Worm (Caenorhabditis elegans) whole organism, L4 larva: ENCODE measurements around the gene pals-18.

Experiments
- F10B5.3 ChIP-seq: sonication (generic microtip); optimal IDR thresholded peaks from 2 replicates; lab custom pipeline; 2016; ENCODE audit warnings: mild to moderate bottlenecking, missing genetic modification characterization, missing compliant biosample characterization
- F44E2.7 ChIP-seq: fragments of 200-800 bp; sonication (Bioruptor generic); IDR thresholded peaks from 2 replicates; pipeline ENCODE4 v2.1.2; 2022; ENCODE audit warnings: missing genetic modification characterization, missing compliant biosample characterization
- T20F7.1 ChIP-seq: fragments of 200-800 bp; sonication (Bioruptor generic); optimal IDR thresholded peaks from 2 replicates; lab custom pipeline; 2018; ENCODE audit warnings: mild to moderate bottlenecking, missing genetic modification characterization, missing compliant biosample characterization
- Y75B8A.6 ChIP-seq: fragments of 200-800 bp; sonication (Bioruptor generic); IDR thresholded peaks from 2 replicates; pipeline ENCODE4 v1.3.6; 2022; ENCODE audit warnings: missing genetic modification reagents, missing genetic modification characterization, missing compliant biosample characterization
- ceh-32 ChIP-seq: sonication (generic microtip); optimal IDR thresholded peaks from 2 replicates; lab custom pipeline; 2016; ENCODE audit warnings: mild to moderate bottlenecking, missing genetic modification characterization, missing compliant biosample characterization; ENCODE audit not compliant: poor library complexity
- ceh-44 ChIP-seq: fragments of 200-800 bp; sonication (Bioruptor generic); IDR thresholded peaks from 2 replicates; pipeline ENCODE4 v1.3.6; 2022; ENCODE audit warnings: missing genetic modification reagents, missing genetic modification characterization, missing compliant biosample characterization
- ceh-62 ChIP-seq: sonication (generic microtip); optimal IDR thresholded peaks from 2 replicates; lab custom pipeline; 2017; ENCODE audit warnings: missing biosample characterization, missing genetic modification characterization
- cey-2 ChIP-seq: sonication (generic microtip); optimal IDR thresholded peaks from 3 replicates; lab custom pipeline; 2017; ENCODE audit warnings: missing genetic modification characterization, mild to moderate bottlenecking, missing compliant biosample characterization, antibody characterized with exemption, borderline replicate concordance; ENCODE audit not compliant: insufficient read depth
- ctbp-1 ChIP-seq: fragments of 200-800 bp; sonication (Bioruptor generic); IDR thresholded peaks from 2 replicates; pipeline ENCODE4 v1.3.6; 2022; ENCODE audit warnings: missing genetic modification reagents, missing genetic modification characterization, missing compliant biosample characterization
- daf-16 ChIP-seq, 3 experiments: sonication (generic microtip); optimal IDR thresholded peaks; 2 replicates each; lab custom pipeline; 2016 to 2017; ENCODE audit warnings: missing genetic modification characterization in 3 of 3, missing genetic modification reagents in 3 of 3, mild to moderate bottlenecking in 2 of 3, missing compliant biosample characterization in 2 of 3, missing biosample characterization in 1 of 3, moderate library complexity in 1 of 3
- dmd-6 ChIP-seq: fragments of 200-800 bp; sonication (Bioruptor generic); IDR thresholded peaks from 2 replicates; pipeline ENCODE4 v1.3.6; 2022; ENCODE audit warnings: missing genetic modification reagents, missing genetic modification characterization, missing compliant biosample characterization
- dve-1 ChIP-seq: sonication (generic microtip); optimal IDR thresholded peaks from 2 replicates; lab custom pipeline; 2017; ENCODE audit warnings: antibody characterized with exemption, mild to moderate bottlenecking, missing genetic modification characterization, missing compliant biosample characterization; ENCODE audit not compliant: insufficient read depth
- fkh-10 ChIP-seq: fragments of 150-350 bp; optimal IDR thresholded peaks from 2 replicates; lab custom pipeline; 2014; ENCODE audit warnings: missing biosample characterization, missing genetic modification reagents, missing genetic modification characterization
- fos-1 ChIP-seq: fragments of 150-350 bp; optimal IDR thresholded peaks from 2 replicates; lab custom pipeline; 2014; ENCODE audit warnings: missing biosample characterization, missing genetic modification characterization
- gei-8 ChIP-seq: fragments of 200-800 bp; sonication (Bioruptor generic); optimal IDR thresholded peaks from 2 replicates; lab custom pipeline; 2018; ENCODE audit warnings: mild to moderate bottlenecking, missing genetic modification characterization, missing compliant biosample characterization
- hlh-11 ChIP-seq: fragments of 200-800 bp; sonication (Bioruptor generic); optimal IDR thresholded peaks from 2 replicates; lab custom pipeline; 2018; ENCODE audit warnings: mild to moderate bottlenecking, missing genetic modification characterization, missing compliant biosample characterization
- lin-38 ChIP-seq: fragments of 200-800 bp; sonication (Bioruptor generic); IDR thresholded peaks from 2 replicates; pipeline ENCODE4 v1.3.6; 2022; ENCODE audit warnings: missing genetic modification reagents, missing genetic modification characterization, missing compliant biosample characterization
- lin-39 ChIP-seq: fragments of 150-350 bp; optimal IDR thresholded peaks from 2 replicates; lab custom pipeline; 2014; ENCODE audit warnings: missing biosample characterization, missing genetic modification reagents, missing genetic modification characterization
- madf-5 ChIP-seq, 2 experiments: fragments of 200-800 bp; sonication (Bioruptor generic); IDR thresholded peaks; 2 replicates each; pipeline ENCODE4 v1.3.6; 2022; ENCODE audit warnings: missing compliant biosample characterization in 2 of 2, missing genetic modification characterization in 2 of 2
- mxl-3 ChIP-seq: fragments of 200-800 bp; sonication (Bioruptor generic); optimal IDR thresholded peaks from 2 replicates; lab custom pipeline; 2018; ENCODE audit warnings: mild to moderate bottlenecking, missing genetic modification characterization, missing compliant biosample characterization
- nhr-25 ChIP-seq: sonication (generic microtip); optimal IDR thresholded peaks from 2 replicates; lab custom pipeline; 2017; ENCODE audit warnings: missing genetic modification characterization, mild to moderate bottlenecking, missing compliant biosample characterization, antibody characterized with exemption, moderate library complexity, borderline replicate concordance; ENCODE audit not compliant: insufficient read depth
- nhr-28 ChIP-seq: fragments of 150-350 bp; optimal IDR thresholded peaks from 2 replicates; lab custom pipeline; 2014; ENCODE audit warnings: missing biosample characterization, missing genetic modification characterization
- nhr-42 ChIP-seq: fragments of 200-800 bp; sonication (Bioruptor generic); IDR thresholded peaks from 2 replicates; pipeline ENCODE4 v1.3.6; 2022; ENCODE audit warnings: missing genetic modification characterization, missing compliant biosample characterization
- nhr-76 ChIP-seq: fragments of 150-350 bp; optimal IDR thresholded peaks from 2 replicates; lab custom pipeline; 2014; ENCODE audit warnings: missing biosample characterization, missing genetic modification characterization
- php-3 ChIP-seq: fragments of 200-800 bp; sonication (Bioruptor generic); IDR thresholded peaks from 2 replicates; pipeline ENCODE4 v1.3.6; 2022; ENCODE audit warnings: missing genetic modification reagents, missing genetic modification characterization, missing compliant biosample characterization
- pqm-1 ChIP-seq: sonication (generic microtip); optimal IDR thresholded peaks from 2 replicates; lab custom pipeline; 2017; ENCODE audit warnings: missing biosample characterization, missing genetic modification characterization
- saeg-2 ChIP-seq: fragments of 200-800 bp; sonication (Bioruptor generic); IDR thresholded peaks from 2 replicates; pipeline ENCODE4 v1.3.6; 2022; ENCODE audit warnings: missing genetic modification reagents, missing genetic modification characterization, missing compliant biosample characterization
- sdz-12 ChIP-seq: fragments of 200-800 bp; sonication (Bioruptor generic); optimal IDR thresholded peaks from 2 replicates; lab custom pipeline; 2018; ENCODE audit warnings: mild to moderate bottlenecking, missing genetic modification characterization, missing compliant biosample characterization
- set-16 ChIP-seq: fragments of 200-800 bp; sonication (Bioruptor generic); IDR thresholded peaks from 2 replicates; pipeline ENCODE4 v1.3.6; 2022; ENCODE audit warnings: missing genetic modification reagents, missing genetic modification characterization, missing compliant biosample characterization
- unc-130 ChIP-seq: sonication (generic microtip); optimal IDR thresholded peaks from 2 replicates; lab custom pipeline; 2016; ENCODE audit warnings: missing genetic modification reagents, missing genetic modification characterization, missing compliant biosample characterization
- unc-39 ChIP-seq: sonication (generic microtip); optimal IDR thresholded peaks from 2 replicates; lab custom pipeline; 2017; ENCODE audit warnings: missing biosample characterization, missing genetic modification characterization
- zag-1 ChIP-seq: fragments of 150-350 bp; optimal IDR thresholded peaks from 2 replicates; lab custom pipeline; 2014; ENCODE audit warnings: missing biosample characterization, missing genetic modification characterization
- zfp-2 ChIP-seq: sonication (generic microtip); optimal IDR thresholded peaks from 2 replicates; lab custom pipeline; 2016; ENCODE audit warnings: mild to moderate bottlenecking, missing genetic modification characterization, missing compliant biosample characterization
- zfp-3 ChIP-seq: fragments of 200-800 bp; sonication (Bioruptor generic); conservative IDR thresholded peaks from 2 replicates; pipeline ENCODE4 v1.3.6; 2022; ENCODE audit warnings: missing genetic modification reagents, missing genetic modification characterization, missing compliant biosample characterization
- zip-11 ChIP-seq: fragments of 200-800 bp; sonication (Bioruptor generic); IDR thresholded peaks from 2 replicates; pipeline ENCODE4 v1.3.6; 2022; ENCODE audit warnings: missing genetic modification characterization, missing compliant biosample characterization
- zip-2 ChIP-seq: fragments of 150-350 bp; optimal IDR thresholded peaks from 2 replicates; lab custom pipeline; 2014; ENCODE audit warnings: missing biosample characterization, missing genetic modification characterization
- ztf-11 ChIP-seq: fragments of 150-350 bp; optimal IDR thresholded peaks from 2 replicates; lab custom pipeline; 2014; ENCODE audit warnings: missing biosample characterization, missing genetic modification characterization

The pals-18 gene

DNA sequence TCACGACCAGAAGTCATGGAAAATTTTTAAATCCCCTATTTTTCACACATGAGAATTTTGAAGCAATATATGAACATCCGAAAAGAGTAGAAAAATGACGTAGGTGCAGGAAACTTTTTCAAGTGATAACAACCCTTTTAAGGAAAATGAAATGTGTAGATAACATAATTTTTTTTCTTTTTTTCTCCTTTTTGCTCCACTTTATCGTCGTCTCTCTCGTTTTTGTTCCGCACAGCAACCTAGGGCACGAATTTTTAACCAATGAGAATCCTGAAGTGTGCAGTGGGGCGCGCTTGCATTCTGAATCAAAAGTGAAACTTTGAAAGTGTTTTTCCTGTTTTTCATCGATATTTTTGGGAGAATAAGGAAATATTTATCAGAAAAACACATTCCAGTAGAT, 10.4 kb upstream of the pals-18 start (continued):
- no peak for TF ChIP-seq nhr-42 (GFP tag; lab: Robert Waterston, UW)
- no peak for TF ChIP-seq Y75B8A.6 (GFP tag; lab: Robert Waterston, UW)
- peak; percentile 18; the same call in 1 of the 2 replicates for TF ChIP-seq php-3
- TF ChIP-seq lin-39 (tag; lab: Kevin White, UChicago): no peak
- TF ChIP-seq zip-2 (tag; lab: Kevin White, UChicago): no peak
- TF ChIP-seq set-16 (GFP tag; lab: Robert Waterston, UW): no peak
- no peak for TF ChIP-seq daf-16 (GFP tag; optimal IDR thresholded peaks at IDR 0.05; lab: Kevin White, UChicago)
- TF ChIP-seq daf-16 (tag; optimal IDR thresholded peaks at IDR 0.05; lab: Kevin White, UChicago): peak; percentile 58
- peak; percentile 85 for TF ChIP-seq lin-38
- TF ChIP-seq zip-11 (GFP tag; lab: Robert Waterston, UW): no peak
- TF ChIP-seq sdz-12 (GFP tag; lab: Kevin White, UChicago): no peak
- TF ChIP-seq fos-1 (tag; lab: Kevin White, UChicago): no peak
- peak; percentile 63 for TF ChIP-seq dve-1 (tag; lab: Kevin White, UChicago)
- no peak for TF ChIP-seq ztf-11 (tag; lab: Kevin White, UChicago)
- TF ChIP-seq gei-8 (GFP tag; lab: Kevin White, UChicago): no peak

- TF ChIP-seq daf-16 (GFP tag; optimal IDR thresholded peaks at IDR 0.05; lab: Kevin White, UChicago) (no peak), daf-16 (tag; optimal IDR thresholded peaks at IDR 0.05; lab: Kevin White, UChicago) (peak; percentile 28), nhr-28 (peak; percentile 17), zfp-2 (tag; lab: Kevin White, UChicago) (no peak), pqm-1 (tag; lab: Kevin White, UChicago) (peak; percentile 64), ceh-44 (no peak), dmd-6 (GFP tag; lab: Robert Waterston, UW) (peak; percentile 39; the same call in 1 of the 2 replicates), F10B5.3 (tag; lab: Kevin White, UChicago) (no peak), fkh-10 (GFP tag; lab: Kevin White, UChicago) (no peak), zip-11 (GFP tag; lab: Robert Waterston, UW) (no peak), zag-1 (tag; lab: Kevin White, UChicago) (no peak), hlh-11 (tag; lab: Kevin White, UChicago) (peak; percentile 19)
Measured at ce11 chrIII:1395355-1395754, 7.9 kb upstream of the pals-18 start.

ce11 chrIII:1398183-1398582, 5.0 kb upstream of the pals-18 start:
- TF ChIP-seq daf-16 (GFP tag; optimal IDR thresholded peaks at IDR 0.05; lab: Kevin White, UChicago): no peak
- TF ChIP-seq daf-16 (tag; optimal IDR thresholded peaks at IDR 0.05; lab: Kevin White, UChicago): peak; percentile 61
- TF ChIP-seq pqm-1 (tag; lab: Kevin White, UChicago): peak; percentile 86
- no peak for TF ChIP-seq unc-130
- no peak for TF ChIP-seq zfp-3
- TF ChIP-seq madf-5 (GFP tag; IDR thresholded peaks at IDR 0.05; lab: Robert Waterston, UW): no peak
- peak; percentile 48 for TF ChIP-seq dmd-6 (GFP tag; lab: Robert Waterston, UW)
- TF ChIP-seq T20F7.1 (GFP tag; lab: Kevin White, UChicago): peak; percentile 22
- no peak for TF ChIP-seq php-3
- TF ChIP-seq nhr-28: peak; percentile 64
- no peak for TF ChIP-seq saeg-2
- TF ChIP-seq unc-39 (tag; lab: Kevin White, UChicago): no peak

DNA sequence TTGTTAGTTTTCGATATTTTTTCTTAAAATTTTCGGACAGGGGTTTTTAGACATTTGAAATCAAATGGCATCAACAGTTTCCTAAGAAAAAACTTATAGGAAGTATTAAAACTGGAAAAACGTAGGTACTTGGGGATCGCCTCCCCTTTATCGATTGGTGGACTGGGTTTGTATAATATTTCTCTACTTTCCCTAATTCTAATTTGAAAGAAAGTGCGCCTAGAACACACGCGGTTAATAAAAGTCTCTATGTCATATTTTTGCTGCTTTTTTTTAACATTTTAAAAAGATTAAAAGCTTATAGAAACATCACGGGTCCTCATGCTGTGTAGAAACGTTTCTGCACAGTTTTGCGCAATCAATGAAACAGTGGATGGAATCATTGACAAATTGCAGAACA, 3.5 kb upstream of the pals-18 start, which contains the start of gene pals-16:
TSS of gene pals-16 (plus strand) at position 301 of the 400 bp plus-strand sequence.
- TF ChIP-seq cey-2 (tag; lab: Kevin White, UChicago) (no peak), F44E2.7 (GFP tag; lab: Robert Waterston, UW) (no peak), mxl-3 (GFP tag; lab: Kevin White, UChicago) (no peak), ceh-62 (no peak), nhr-42 (GFP tag; lab: Robert Waterston, UW) (no peak), dve-1 (tag; lab: Kevin White, UChicago) (no peak), ctbp-1 (GFP tag; lab: Robert Waterston, UW) (no peak), ceh-32 (tag; lab: Kevin White, UChicago) (no peak), nhr-25 (tag; lab: Kevin White, UChicago) (no peak), nhr-76 (tag; lab: Kevin White, UChicago) (no peak)
